Worm (Caenorhabditis elegans): ENCODE results near the gene F36D3.1.

ce11 chrV:16467840-16468239, 31.3 kb upstream of the F36D3.1 start, which contains the start of gene sru-44:
- TF ChIP-seq nhr-11 (tag; optimal IDR thresholded peaks at IDR 0.05) (no peak), egl-27 (tag; optimal IDR thresholded peaks at IDR 0.05) (no peak), ces-1 (GFP tag; optimal IDR thresholded peaks at IDR 0.05) (no peak), snpc-4 (tag; optimal IDR thresholded peaks at IDR 0.05) (no peak), nhr-237 (tag; optimal IDR thresholded peaks at IDR 0.05) (no peak), pqm-1 (tag; optimal IDR thresholded peaks at IDR 0.05) (no peak), fkh-10 (GFP tag; optimal IDR thresholded peaks at IDR 0.05) (no peak), nhr-28 (tag; optimal IDR thresholded peaks at IDR 0.05) (no peak), tbx-2 (tag; optimal IDR thresholded peaks at IDR 0.05) (no peak), nhr-19 (GFP tag; conservative IDR thresholded peaks at IDR 0.05) (no peak), jun-1 (tag; optimal IDR thresholded peaks at IDR 0.05) (no peak), hlh-4 (tag; optimal IDR thresholded peaks at IDR 0.05) (no peak), sox-4 (tag; optimal IDR thresholded peaks at IDR 0.05) (no peak), pax-3 (tag; optimal IDR thresholded peaks at IDR 0.05) (no peak)
